Fruit fly (Drosophila melanogaster) whole organism, embryonic: ENCODE results near the gene Fmr1.
A peak's percentile ranks its signal among the peaks of the same experiment; 100 is the strongest.

Source experiments
- Ada2b ChIP-seq: fragments of 200-800 bp; sonication (Bioruptor generic); IDR thresholded peaks from 2 replicates; pipeline ENCODE4 v1.3.6; 2022; ENCODE audit warnings: missing biosample characterization, missing genetic modification characterization
- Bgb ChIP-seq: fragments of 200-800 bp; sonication (Bioruptor generic); IDR thresholded peaks from 2 replicates; pipeline ENCODE4 v1.3.6; 2022; ENCODE audit warnings: missing biosample characterization, missing genetic modification characterization; ENCODE audit not compliant: partially characterized antibody
- BtbVII ChIP-seq: fragments of 200-800 bp; sonication (Bioruptor generic); optimal IDR thresholded peaks from 3 replicates; lab custom pipeline; 2017; ENCODE audit warnings: missing biosample characterization, mild to moderate bottlenecking, missing genetic modification characterization
- CG11456 ChIP-seq: fragments of 200-800 bp; sonication (Bioruptor generic); IDR thresholded peaks from 3 replicates; pipeline ENCODE4 v1.3.6; 2022; ENCODE audit warnings: missing biosample characterization, missing genetic modification characterization
- CG12659 ChIP-seq: fragments of 200-800 bp; sonication (Bioruptor generic); optimal IDR thresholded peaks from 3 replicates; lab custom pipeline; 2017; ENCODE audit warnings: mild to moderate bottlenecking, missing biosample characterization, missing genetic modification reagents, missing genetic modification characterization
- CG12769 ChIP-seq: fragments of 200-800 bp; sonication (Bioruptor generic); optimal IDR thresholded peaks from 2 replicates; lab custom pipeline; 2019; ENCODE audit warnings: missing biosample characterization, mild to moderate bottlenecking, missing genetic modification characterization, moderate library complexity
- CG13624 ChIP-seq: fragments of 200-800 bp; sonication (Bioruptor generic); optimal IDR thresholded peaks from 2 replicates; lab custom pipeline; 2016; ENCODE audit warnings: missing biosample characterization, missing genetic modification characterization
- CG13775 ChIP-seq: fragments of 200-800 bp; sonication (Bioruptor generic); optimal IDR thresholded peaks from 3 replicates; lab custom pipeline; 2017; ENCODE audit warnings: missing biosample characterization, mild to moderate bottlenecking, missing genetic modification characterization
- CG15601 ChIP-seq: fragments of 200-800 bp; sonication (Bioruptor generic); optimal IDR thresholded peaks from 3 replicates; lab custom pipeline; 2019; ENCODE audit warnings: missing biosample characterization, mild to moderate bottlenecking, missing genetic modification characterization, moderate library complexity
- CG17568 ChIP-seq: fragments of 200-800 bp; sonication (Bioruptor generic); optimal IDR thresholded peaks from 2 replicates; lab custom pipeline; 2018; ENCODE audit warnings: missing biosample characterization, mild to moderate bottlenecking, missing genetic modification characterization, moderate library complexity
- CG17829 ChIP-seq: fragments of 200-800 bp; optimal IDR thresholded peaks from 2 replicates; lab custom pipeline; 2019; ENCODE audit warnings: missing biosample characterization, mild to moderate bottlenecking, missing genetic modification characterization, moderate library complexity
- CG18619 ChIP-seq: fragments of 200-800 bp; sonication (Bioruptor generic); optimal IDR thresholded peaks from 3 replicates; lab custom pipeline; 2017; ENCODE audit warnings: missing biosample characterization, mild to moderate bottlenecking, missing genetic modification characterization
- CG2120 ChIP-seq: fragments of 200-800 bp; sonication (Bioruptor generic); optimal IDR thresholded peaks from 3 replicates; lab custom pipeline; 2016; ENCODE audit warnings: missing biosample characterization, missing genetic modification characterization
- CG30403 ChIP-seq: fragments of 200-800 bp; sonication (Bioruptor generic); optimal IDR thresholded peaks from 3 replicates; lab custom pipeline; 2016; ENCODE audit warnings: missing biosample characterization, missing genetic modification characterization
- CG3163 ChIP-seq: fragments of 200-800 bp; sonication (Bioruptor generic); optimal IDR thresholded peaks from 3 replicates; lab custom pipeline; 2016; ENCODE audit warnings: missing biosample characterization, missing genetic modification characterization
- CG3407 ChIP-seq: fragments of 200-800 bp; sonication (Bioruptor generic); optimal IDR thresholded peaks from 2 replicates; lab custom pipeline; 2018; ENCODE audit warnings: missing biosample characterization, mild to moderate bottlenecking, missing genetic modification characterization
- CG3726 ChIP-seq: fragments of 200-800 bp; sonication (Bioruptor generic); IDR thresholded peaks from 3 replicates; pipeline ENCODE4, ENCODE4 v1.3.6; 2022; ENCODE audit warnings: missing biosample characterization, missing genetic modification characterization
- CG5245 ChIP-seq: fragments of 200-800 bp; sonication (Bioruptor generic); optimal IDR thresholded peaks from 3 replicates; lab custom pipeline; 2016; ENCODE audit warnings: missing biosample characterization, missing genetic modification characterization
- CG6683 ChIP-seq: fragments of 200-800 bp; sonication (Bioruptor generic); optimal IDR thresholded peaks from 2 replicates; lab custom pipeline; 2017; ENCODE audit warnings: missing biosample characterization, mild to moderate bottlenecking, missing genetic modification characterization, missing genetic modification reagents
- CG8281 ChIP-seq: fragments of 200-800 bp; sonication (Bioruptor generic); optimal IDR thresholded peaks from 2 replicates; lab custom pipeline; 2018; ENCODE audit warnings: missing biosample characterization, mild to moderate bottlenecking, missing genetic modification characterization, moderate library complexity
- CG9437 ChIP-seq: fragments of 200-800 bp; sonication (Bioruptor generic); optimal IDR thresholded peaks from 2 replicates; lab custom pipeline; 2018; ENCODE audit warnings: missing biosample characterization, mild to moderate bottlenecking, missing genetic modification characterization
- CTCF ChIP-seq: fragments of 200-800 bp; sonication (Bioruptor generic); optimal IDR thresholded peaks from 2 replicates; lab custom pipeline; 2017; ENCODE audit warnings: missing biosample characterization, mild to moderate bottlenecking, missing genetic modification characterization, moderate library complexity
- Dek ChIP-seq: fragments of 200-800 bp; sonication (Bioruptor generic); optimal IDR thresholded peaks from 3 replicates; lab custom pipeline; 2019; ENCODE audit warnings: missing biosample characterization, mild to moderate bottlenecking, missing genetic modification characterization, moderate library complexity
- Doc3 ChIP-seq: fragments of 200-800 bp; sonication (Bioruptor generic); IDR thresholded peaks from 3 replicates; pipeline ENCODE4 v1.3.6; 2022; ENCODE audit warnings: missing biosample characterization, missing genetic modification characterization; ENCODE audit not compliant: partially characterized antibody
- Dp ChIP-seq: fragments of 200-800 bp; sonication (Bioruptor generic); optimal IDR thresholded peaks from 2 replicates; lab custom pipeline; 2018; ENCODE audit warnings: missing biosample characterization, mild to moderate bottlenecking, missing genetic modification characterization, moderate library complexity
- Hey ChIP-seq: fragments of 200-800 bp; sonication (Bioruptor generic); optimal IDR thresholded peaks from 3 replicates; lab custom pipeline; 2018; ENCODE audit warnings: missing biosample characterization, mild to moderate bottlenecking, missing genetic modification characterization
- HmgZ ChIP-seq: fragments of 200-800 bp; sonication (Bioruptor generic); optimal IDR thresholded peaks from 2 replicates; lab custom pipeline; 2018; ENCODE audit warnings: missing biosample characterization, mild to moderate bottlenecking, missing genetic modification characterization
- Hmr ChIP-seq: fragments of 200-800 bp; sonication (Bioruptor generic); optimal IDR thresholded peaks from 3 replicates; lab custom pipeline; 2017; ENCODE audit warnings: mild to moderate bottlenecking, missing biosample characterization, missing genetic modification reagents, missing genetic modification characterization
- Hr39 ChIP-seq: fragments of >200 bp; optimal IDR thresholded peaks from 2 replicates; lab custom pipeline; 2017
- Kr ChIP-seq: fragments of 200-800 bp; sonication (Bioruptor generic); optimal IDR thresholded peaks from 2 replicates; lab custom pipeline; 2017; ENCODE audit warnings: missing biosample characterization, mild to moderate bottlenecking, missing genetic modification characterization
- Lhr ChIP-seq: fragments of 200-800 bp; sonication (Bioruptor generic); optimal IDR thresholded peaks from 3 replicates; lab custom pipeline; 2017; ENCODE audit warnings: mild to moderate bottlenecking, missing biosample characterization, missing genetic modification reagents, missing genetic modification characterization
- Myb ChIP-seq: fragments of 200-800 bp; sonication (Bioruptor generic); optimal IDR thresholded peaks from 2 replicates; lab custom pipeline; 2016; ENCODE audit warnings: missing biosample characterization, missing genetic modification characterization
- Neu2 ChIP-seq: fragments of 200-800 bp; sonication (Bioruptor generic); optimal IDR thresholded peaks from 3 replicates; lab custom pipeline; 2016; ENCODE audit warnings: missing biosample characterization, missing genetic modification characterization, borderline replicate concordance
- Rfx ChIP-seq: fragments of 200-800 bp; sonication (Bioruptor generic); IDR thresholded peaks from 2 replicates; pipeline ENCODE4 v1.3.6; 2022; ENCODE audit warnings: missing biosample characterization, missing genetic modification characterization
- Xrp1 ChIP-seq: fragments of 200-800 bp; sonication (Bioruptor generic); IDR thresholded peaks from 2 replicates; pipeline ENCODE4 v1.3.6; 2022; ENCODE audit warnings: missing biosample characterization, missing genetic modification characterization
- br ChIP-seq: fragments of >200 bp; optimal IDR thresholded peaks from 2 replicates; lab custom pipeline; 2017
- cad ChIP-seq: fragments of >200 bp; optimal IDR thresholded peaks from 2 replicates; lab custom pipeline; 2017; ENCODE audit warnings: missing biosample characterization, missing genetic modification characterization
- cwo ChIP-seq: fragments of 200-800 bp; sonication (Bioruptor generic); optimal IDR thresholded peaks from 3 replicates; lab custom pipeline; 2017; ENCODE audit warnings: missing biosample characterization, missing genetic modification characterization, mild to moderate bottlenecking, moderate library complexity, missing genetic modification reagents
- da ChIP-seq: fragments of 200-800 bp; sonication (Bioruptor generic); optimal IDR thresholded peaks from 2 replicates; lab custom pipeline; 2016; ENCODE audit warnings: missing biosample characterization, missing genetic modification characterization
- dimm ChIP-seq: fragments of 200-800 bp; sonication (Bioruptor generic); IDR thresholded peaks from 2 replicates; pipeline ENCODE4 v1.3.6; 2022; ENCODE audit warnings: missing biosample characterization, missing genetic modification characterization
- eyg ChIP-seq: fragments of 200-800 bp; sonication (Bioruptor generic); optimal IDR thresholded peaks from 3 replicates; lab custom pipeline; 2016; ENCODE audit warnings: missing biosample characterization, missing genetic modification characterization
- hth ChIP-seq: fragments of >200 bp; optimal IDR thresholded peaks from 2 replicates; lab custom pipeline; 2017; ENCODE audit warnings: inconsistent platforms
- lab ChIP-seq: fragments of 200-800 bp; sonication (Bioruptor generic); optimal IDR thresholded peaks from 3 replicates; lab custom pipeline; 2017; ENCODE audit warnings: missing biosample characterization, missing genetic modification characterization, mild to moderate bottlenecking, moderate library complexity, missing genetic modification reagents
- p53 ChIP-seq: fragments of 200-800 bp; sonication (Bioruptor generic); optimal IDR thresholded peaks from 2 replicates; lab custom pipeline; 2016; ENCODE audit warnings: missing biosample characterization, missing genetic modification characterization
- pzg ChIP-seq: fragments of 200-800 bp; sonication (Bioruptor generic); optimal IDR thresholded peaks from 3 replicates; lab custom pipeline; 2018; ENCODE audit warnings: missing biosample characterization, mild to moderate bottlenecking, missing genetic modification characterization, moderate library complexity
- ro ChIP-seq: fragments of 200-800 bp; sonication (Bioruptor generic); IDR thresholded peaks from 2 replicates; pipeline ENCODE4 v1.3.6; 2022; ENCODE audit warnings: missing biosample characterization, missing genetic modification characterization
- sqz ChIP-seq: fragments of 200-800 bp; sonication (Bioruptor generic); optimal IDR thresholded peaks from 3 replicates; lab custom pipeline; 2018; ENCODE audit warnings: missing biosample characterization, mild to moderate bottlenecking, missing genetic modification characterization
- wdn ChIP-seq: fragments of 200-800 bp; sonication (Bioruptor generic); IDR thresholded peaks from 2 replicates; pipeline ENCODE4 v1.3.6; 2022; ENCODE audit warnings: missing biosample characterization, missing genetic modification characterization
- yki ChIP-seq: fragments of >200 bp; optimal IDR thresholded peaks from 3 replicates; lab custom pipeline; 2018

The Fmr1 gene

DNA sequence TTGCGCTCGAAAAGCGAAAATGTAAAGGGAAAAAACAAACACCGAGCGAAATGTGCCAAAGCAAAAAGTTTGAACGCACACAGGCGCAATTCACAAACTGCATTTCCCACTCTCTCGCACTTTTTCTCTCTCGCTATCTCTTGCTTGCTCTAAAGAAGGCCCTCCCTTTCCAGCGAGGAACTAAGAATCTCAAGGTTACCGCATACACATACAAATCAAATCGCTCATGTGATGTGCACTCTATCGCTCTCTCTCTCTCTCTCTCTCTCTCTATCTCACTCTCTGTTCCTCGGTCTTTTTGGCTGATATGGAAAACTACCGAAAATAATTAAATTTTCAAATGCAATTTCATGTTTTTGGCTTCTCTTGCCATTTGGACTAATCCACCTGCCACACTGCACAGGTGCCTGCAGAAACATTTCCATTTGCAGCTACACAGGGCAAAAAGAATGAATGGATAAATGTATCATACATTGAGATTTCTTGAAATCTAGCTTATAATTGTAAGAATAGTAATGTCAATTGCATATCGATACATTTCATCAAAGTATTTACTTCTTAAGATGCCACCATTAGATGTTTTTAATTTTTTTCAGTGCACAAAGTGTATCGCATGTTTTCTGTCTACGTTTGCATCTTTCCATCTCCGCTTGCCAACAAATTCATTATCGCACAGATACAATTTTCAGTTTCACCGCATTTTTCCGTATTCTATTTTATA lies 30.5 kb downstream of the Fmr1 start (continued):
- no peak for TF ChIP-seq Doc3 (GFP tag; lab: Robert Waterston, UW)
- TF ChIP-seq HmgZ: no peak
- no peak for TF ChIP-seq CG13775
- peak; percentile 38 for TF ChIP-seq CG30403 (GFP tag; lab: Kevin White, UChicago)
- TF ChIP-seq eyg (GFP tag; lab: Kevin White, UChicago): no peak
- no peak for TF ChIP-seq cwo (GFP tag; lab: Kevin White, UChicago)
- no peak for TF ChIP-seq dimm (GFP tag; lab: Robert Waterston, UW)
- TF ChIP-seq Hr39 (lab: Kevin White, UChicago): no peak
- no peak for TF ChIP-seq p53 (GFP tag; lab: Kevin White, UChicago)
- no peak for TF ChIP-seq BtbVII (GFP tag; lab: Kevin White, UChicago)
- TF ChIP-seq CG9437 (GFP tag; lab: Kevin White, UChicago): no peak
- TF ChIP-seq CG17829 (tag; lab: Kevin White, UChicago): no peak
- peak; percentile 33 for TF ChIP-seq lab
- TF ChIP-seq, all 482 proteins: peak for 108

DNA sequence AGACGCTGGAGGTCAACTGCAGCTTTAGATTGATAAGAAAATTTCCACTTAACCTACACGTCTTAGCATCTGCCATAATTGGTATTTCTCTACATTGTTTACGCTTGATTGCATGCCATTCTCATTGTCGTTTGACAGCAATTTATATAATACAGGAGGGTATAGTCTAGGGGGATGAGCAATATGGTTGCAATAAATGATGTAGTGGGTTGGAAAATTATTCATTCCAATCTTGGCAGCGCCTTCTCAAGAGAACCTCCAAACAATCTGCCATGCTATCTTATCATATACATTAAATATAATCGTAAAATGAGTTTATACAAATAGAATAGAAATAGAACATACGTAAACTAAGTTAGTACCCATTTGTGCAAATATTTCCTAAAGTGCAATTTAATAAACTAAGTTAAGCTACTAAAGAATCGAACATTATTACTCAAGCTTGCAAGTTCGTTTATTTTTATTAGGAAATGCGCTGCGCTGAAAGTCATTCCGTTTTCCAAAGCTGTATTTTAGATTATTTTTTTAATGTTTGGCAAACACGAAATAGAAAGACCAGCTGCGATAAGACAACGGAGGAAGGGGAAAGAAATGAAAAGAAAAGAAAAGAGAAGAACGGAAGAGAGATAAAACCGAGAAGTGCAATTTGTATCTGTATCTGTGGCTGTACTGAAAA lies 31.3 kb downstream of the Fmr1 start:
- TF ChIP-seq CG3726 (GFP tag; lab: Robert Waterston, UW) (no peak), CG17568 (no peak), CG3163 (no peak), ro (GFP tag; lab: Robert Waterston, UW) (no peak), Kr (no peak), CG3407 (GFP tag; lab: Kevin White, UChicago) (no peak), CG6683 (GFP tag; lab: Kevin White, UChicago) (no peak), CG11456 (GFP tag; lab: Robert Waterston, UW) (no peak), CG5245 (GFP tag; lab: Kevin White, UChicago) (no peak), da (GFP tag; lab: Kevin White, UChicago) (no peak), cad (no peak), wdn (GFP tag; lab: Robert Waterston, UW) (no peak), Xrp1 (GFP tag; lab: Robert Waterston, UW) (no peak), CG8281 (tag; lab: Kevin White, UChicago) (no peak), CG13624 (GFP tag; lab: Kevin White, UChicago) (no peak), Neu2 (GFP tag; lab: Kevin White, UChicago) (no peak), Bgb (GFP tag; lab: Robert Waterston, UW) (no peak), Dek (tag; lab: Kevin White, UChicago) (no peak), sqz (GFP tag; lab: Kevin White, UChicago) (no peak)

DNA sequence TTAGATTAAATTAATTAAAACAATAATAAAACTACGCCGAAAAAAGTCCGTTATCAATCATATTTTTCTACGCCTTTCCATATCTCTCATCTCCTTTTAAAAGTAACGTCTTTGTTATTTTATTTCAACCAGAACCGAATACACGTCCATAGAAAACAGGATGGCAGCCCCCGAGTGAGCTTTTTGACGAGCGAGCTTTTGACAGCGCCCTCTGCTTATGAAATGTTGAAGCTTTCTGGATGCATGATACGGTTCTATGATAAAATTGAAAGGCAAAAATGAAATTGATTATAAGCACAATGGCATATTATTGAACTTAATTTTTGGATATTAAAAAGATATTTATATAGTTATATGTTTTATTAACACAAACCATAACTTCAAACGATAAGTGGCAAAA lies 33.3 kb downstream of the Fmr1 start:
- TF ChIP-seq Lhr (peak; percentile 20), CG18619 (no peak), pzg (GFP tag; lab: Kevin White, UChicago) (peak; percentile 29), Ada2b (GFP tag; lab: Robert Waterston, UW) (no peak), br (no peak), CG15601 (peak; percentile 100), CG2120 (GFP tag; lab: Kevin White, UChicago) (peak; percentile 6), CTCF (peak; percentile 93), CG12659 (peak; percentile 21), yki (lab: Kevin White, UChicago) (no peak), hth (lab: Kevin White, UChicago) (no peak), Hmr (GFP tag; lab: Kevin White, UChicago) (peak; percentile 37), Rfx (GFP tag; lab: Robert Waterston, UW) (peak; percentile 40; the same call in 1 of the 2 replicates), Dp (GFP tag; lab: Kevin White, UChicago) (peak; percentile 26), CG12769 (tag; lab: Kevin White, UChicago) (peak; percentile 97), Hey (tag; lab: Kevin White, UChicago) (no peak), Myb (GFP tag; lab: Kevin White, UChicago) (peak; percentile 95)
